4 fruit fly cellular contexts compared by ENCODE assay signal in genomic region chr3R:24809576-24810279, dm6.
TF ChIP-seq lines count a peak whose summit lies in the region.

No protein-coding gene starts in this region.

- TF ChIP-seq CTCF in whole organism, embryonic (GFP tag; optimal IDR thresholded peaks at IDR 0.05; lab: Kevin White, UChicago), result no peak

TF ChIP-seq in whole organism, adult, 20 proteins besides CTCF, POLR2A, EP300 and RAD21:
- peak; percentile 5 for TF ChIP-seq CG33017 (tag; optimal IDR thresholded peaks at IDR 0.05; lab: Kevin White, UChicago)
- TF ChIP-seq kay (GFP tag; lab: Kevin White, UChicago; ENCODE audit: borderline replicate concordance), result peak; percentile 81
- TF ChIP-seq CG14711 (tag; optimal IDR thresholded peaks at IDR 0.05; lab: Kevin White, UChicago), result no peak
TF ChIP-seq in whole organism, adult: peak in this region for 2.

TF ChIP-seq in whole organism, embryonic, 481 proteins besides CTCF, POLR2A, EP300 and RAD21 (continues in another document):
- no peak for TF ChIP-seq tap (tag; optimal IDR thresholded peaks at IDR 0.05; lab: Kevin White, UChicago)
- TF ChIP-seq Atf6 (GFP tag; IDR thresholded peaks at IDR 0.05; lab: Robert Waterston, UW), result peak; percentile 45; the same call in 1 of the 2 replicates
- peak; percentile 70 for TF ChIP-seq CG2875 (GFP tag; optimal IDR thresholded peaks at IDR 0.05; lab: Kevin White, UChicago)
- TF ChIP-seq CG34376 (GFP tag; optimal IDR thresholded peaks at IDR 0.05; lab: Kevin White, UChicago), result peak; percentile 83
- peak; percentile 41 for TF ChIP-seq CG12236 (GFP tag; optimal IDR thresholded peaks at IDR 0.05; lab: Kevin White, UChicago)
- no peak for TF ChIP-seq ap (GFP tag; IDR thresholded peaks at IDR 0.05; lab: Robert Waterston, UW)
- no peak for TF ChIP-seq zfh2 (GFP tag; optimal IDR thresholded peaks at IDR 0.05; lab: Kevin White, UChicago)
- 0 out of 3 replicates have a peak, but pooled peaks have one; percentile 7 for TF ChIP-seq row (GFP tag; IDR thresholded peaks at IDR 0.05; lab: Robert Waterston, UW)
- TF ChIP-seq ci (GFP tag; IDR thresholded peaks at IDR 0.05; lab: Robert Waterston, UW), result 0 out of 3 replicates have a peak, but pooled peaks have one; percentile 37
- peak; percentile 2 for TF ChIP-seq CG10267 (tag; optimal IDR thresholded peaks at IDR 0.05; lab: Kevin White, UChicago)
- TF ChIP-seq ttk (GFP tag; IDR thresholded peaks at IDR 0.05; lab: Robert Waterston, UW), result no peak
- no peak for TF ChIP-seq Chrac-16 (GFP tag; optimal IDR thresholded peaks at IDR 0.05; lab: Kevin White, UChicago)
- TF ChIP-seq hkb (optimal IDR thresholded peaks at IDR 0.05; lab: Kevin White, UChicago), result no peak
- peak; percentile 33; the same call in 1 of the 2 replicates for TF ChIP-seq hkb (GFP tag; IDR thresholded peaks at IDR 0.05; lab: Robert Waterston, UW)
- TF ChIP-seq wek (GFP tag; optimal IDR thresholded peaks at IDR 0.05; lab: Kevin White, UChicago), result peak; percentile 75
- TF ChIP-seq Sry-β (GFP tag; optimal IDR thresholded peaks at IDR 0.05; lab: Kevin White, UChicago), result peak; percentile 31
- TF ChIP-seq Gug (GFP tag; IDR thresholded peaks at IDR 0.05; lab: Robert Waterston, UW), result no peak
- TF ChIP-seq schlank (tag; optimal IDR thresholded peaks at IDR 0.05; lab: Kevin White, UChicago), result peak; percentile 43
- TF ChIP-seq tup (GFP tag; optimal IDR thresholded peaks at IDR 0.05; lab: Kevin White, UChicago), result peak; percentile 40
- peak; percentile 65 for TF ChIP-seq CG12299 (tag; optimal IDR thresholded peaks at IDR 0.05; lab: Kevin White, UChicago)
- peak; percentile 3 for TF ChIP-seq CG7928 (GFP tag; optimal IDR thresholded peaks at IDR 0.05; lab: Kevin White, UChicago)
- TF ChIP-seq bsh (GFP tag; optimal IDR thresholded peaks at IDR 0.05; lab: Kevin White, UChicago), result peak in 1 of 2 experiments; percentile 59
- peak; percentile 47 for TF ChIP-seq CG9727 (GFP tag; optimal IDR thresholded peaks at IDR 0.05; lab: Kevin White, UChicago)
- peak; percentile 94 for TF ChIP-seq sens (GFP tag; lab: Kevin White, UChicago)
- peak; percentile 60 for TF ChIP-seq CG3407 (GFP tag; optimal IDR thresholded peaks at IDR 0.05; lab: Kevin White, UChicago)
- TF ChIP-seq Dip2 (GFP tag; IDR thresholded peaks at IDR 0.05; lab: Robert Waterston, UW), result no peak
- peak; percentile 19 for TF ChIP-seq Camta (GFP tag; optimal IDR thresholded peaks at IDR 0.05; lab: Kevin White, UChicago)
- TF ChIP-seq shn (GFP tag; optimal IDR thresholded peaks at IDR 0.05; lab: Kevin White, UChicago), result no peak
- TF ChIP-seq rib (GFP tag; IDR thresholded peaks at IDR 0.05; lab: Robert Waterston, UW), result 0 out of 2 replicates have a peak, but pooled peaks have one; percentile 12

TF ChIP-seq in whole organism, prepupa, 60 proteins besides CTCF, POLR2A, EP300 and RAD21:
- no peak for TF ChIP-seq fd85E (GFP tag; optimal IDR thresholded peaks at IDR 0.05; lab: Kevin White, UChicago)
- TF ChIP-seq fkh (GFP tag; optimal IDR thresholded peaks at IDR 0.05; lab: Kevin White, UChicago), result peak; percentile 87
- TF ChIP-seq vri (GFP tag; optimal IDR thresholded peaks at IDR 0.05; lab: Kevin White, UChicago), result peak; percentile 65
- no peak for TF ChIP-seq CG10631 (GFP tag; optimal IDR thresholded peaks at IDR 0.05; lab: Kevin White, UChicago)
TF ChIP-seq in whole organism, prepupa: peak in this region for 2.

TF ChIP-seq in whole organism, wandering third instar larva, 38 proteins besides CTCF, POLR2A, EP300 and RAD21:
- TF ChIP-seq CG32264 (GFP tag; optimal IDR thresholded peaks at IDR 0.05; lab: Kevin White, UChicago) (peak; percentile 6), h (GFP tag; optimal IDR thresholded peaks at IDR 0.05; lab: Kevin White, UChicago) (peak; percentile 72), ey (GFP tag; optimal IDR thresholded peaks at IDR 0.05; lab: Kevin White, UChicago) (no peak), br (GFP tag; optimal IDR thresholded peaks at IDR 0.05; lab: Kevin White, UChicago) (peak; percentile 16), foxo (GFP tag; optimal IDR thresholded peaks at IDR 0.05; lab: Kevin White, UChicago) (no peak), pan (optimal IDR thresholded peaks at IDR 0.05; lab: Kevin White, UChicago) (no peak), OdsH (GFP tag; optimal IDR thresholded peaks at IDR 0.05; lab: Kevin White, UChicago) (peak; percentile 64), Hr83 (GFP tag; optimal IDR thresholded peaks at IDR 0.05; lab: Kevin White, UChicago; ENCODE audit: poor library complexity, severe bottlenecking) (peak; percentile 89), sv (GFP tag; optimal IDR thresholded peaks at IDR 0.05; lab: Kevin White, UChicago) (peak; percentile 35), rgr (GFP tag; optimal IDR thresholded peaks at IDR 0.05; lab: Kevin White, UChicago) (peak; percentile 79), Dfd (GFP tag; optimal IDR thresholded peaks at IDR 0.05; lab: Kevin White, UChicago) (no peak)
